Worm (Caenorhabditis elegans): ENCODE results near the gene mlt-4.

ce11 chrV:20266992-20267391 is 22.2 kb downstream of the mlt-4 start, which contains the start of gene mdt-17:
- TF ChIP-seq ceh-91 (GFP tag; IDR thresholded peaks at IDR 0.05) (no peak), pha-4 (tag; optimal IDR thresholded peaks at IDR 0.05) (no peak)

Measured in whole organism, young adult.